Fruit fly (Drosophila melanogaster): Measurements from ENCODE around the gene CG3655.

CG3655 gene

DNA sequence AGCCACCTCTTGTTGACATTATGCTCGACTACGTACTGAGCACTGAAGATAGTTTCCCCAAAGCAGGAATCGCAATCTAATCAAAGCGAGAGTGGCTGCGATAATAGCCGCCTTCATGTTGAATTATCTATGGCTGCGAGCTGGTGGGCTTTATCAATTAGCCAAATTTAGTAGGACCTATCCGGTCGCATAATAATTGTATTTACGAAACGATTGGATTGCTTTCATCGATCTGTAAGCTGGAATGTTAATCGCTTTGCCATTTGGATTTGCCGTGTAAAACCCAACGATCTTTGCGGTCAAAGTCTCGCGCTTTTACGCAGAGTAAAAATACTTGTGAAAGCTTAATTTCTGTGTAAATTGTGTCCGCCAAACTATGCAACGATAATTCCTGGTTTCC, 41.3 kb upstream of the CG3655 start, which contains the start of gene CG11384:
CG11384 (minus strand) TSS at position 43 of the 400 bp plus-strand sequence.
- TF ChIP-seq gl (tag; optimal IDR thresholded peaks at IDR 0.05): no peak

DNA sequence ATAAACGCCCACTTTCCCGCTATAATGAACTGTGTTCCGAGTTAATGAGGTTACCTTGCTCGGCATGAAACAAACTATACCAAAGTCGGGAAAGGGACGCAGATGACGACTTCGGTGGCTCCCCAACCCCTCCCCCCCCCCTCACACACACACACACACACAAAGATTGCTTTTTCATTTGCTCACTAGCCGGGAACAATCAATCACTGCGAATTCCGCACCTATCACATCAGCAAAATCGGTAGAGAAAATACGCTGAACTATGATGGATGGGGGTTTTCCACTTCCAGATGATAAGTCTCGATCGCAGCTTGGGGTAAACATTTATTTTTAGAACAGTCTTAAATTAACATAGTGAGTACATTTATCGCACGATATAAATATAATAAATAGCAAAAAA, 38.9 kb upstream of the CG3655 start:
- TF ChIP-seq CG13204 (GFP tag; optimal IDR thresholded peaks at IDR 0.05): no peak
- no peak for TF ChIP-seq gl (tag; optimal IDR thresholded peaks at IDR 0.05)
- TF ChIP-seq CG15710 (tag; optimal IDR thresholded peaks at IDR 0.05): no peak
- TF ChIP-seq CG12605 (GFP tag; IDR thresholded peaks at IDR 0.05): no peak
- no peak for TF ChIP-seq rn (GFP tag; IDR thresholded peaks at IDR 0.05)
- TF ChIP-seq CG32121 (GFP tag; IDR thresholded peaks at IDR 0.05): no peak
- no peak for TF ChIP-seq CG17806 (tag; optimal IDR thresholded peaks at IDR 0.05)
- TF ChIP-seq Ets98B (GFP tag; IDR thresholded peaks at IDR 0.05): no peak
- no peak for TF ChIP-seq D1 (tag; optimal IDR thresholded peaks at IDR 0.05)
- no peak for TF ChIP-seq CG14655 (GFP tag; optimal IDR thresholded peaks at IDR 0.05)
- TF ChIP-seq CG8301 (tag; optimal IDR thresholded peaks at IDR 0.05): no peak
- no peak for TF ChIP-seq CG4496 (GFP tag; IDR thresholded peaks at IDR 0.05)
- no peak for TF ChIP-seq EcR (GFP tag; optimal IDR thresholded peaks at IDR 0.05)
- TF ChIP-seq Pif1B (GFP tag; optimal IDR thresholded peaks at IDR 0.05): no peak

DNA sequence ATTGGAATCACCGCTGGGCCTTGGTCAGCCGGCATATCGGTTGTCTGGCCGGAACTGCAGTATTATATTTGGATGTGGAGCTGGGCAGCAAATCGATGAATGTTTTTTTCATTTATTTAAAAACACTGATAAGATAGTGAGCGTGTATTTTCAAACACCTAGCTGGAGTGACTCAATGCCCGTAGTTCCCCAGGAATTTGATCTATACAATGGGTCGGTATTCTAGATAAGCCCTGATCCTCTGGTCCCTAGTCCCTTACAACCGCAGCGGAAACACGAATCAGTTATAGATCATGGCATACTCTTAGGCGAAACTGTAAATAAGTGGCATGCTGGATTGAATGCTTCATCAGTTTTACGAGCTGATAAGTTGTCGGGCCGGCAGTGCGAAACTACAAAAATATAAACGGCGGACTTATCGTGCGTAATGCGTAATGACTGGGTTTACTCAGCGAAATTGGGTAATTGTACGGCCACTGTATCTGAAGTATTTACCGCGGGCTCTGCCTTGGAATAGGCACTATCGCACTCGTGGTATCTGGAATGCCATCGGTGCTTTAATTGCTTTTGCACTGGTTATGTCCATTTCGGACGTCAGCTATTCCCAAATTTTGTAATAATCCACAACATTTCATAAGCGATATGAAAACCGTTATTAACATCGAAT, 38.2 kb upstream of the CG3655 start:
- no peak for TF ChIP-seq CG14655 (GFP tag; optimal IDR thresholded peaks at IDR 0.05)
- TF ChIP-seq EcR (GFP tag; optimal IDR thresholded peaks at IDR 0.05): no peak
- TF ChIP-seq CG8301 (tag; optimal IDR thresholded peaks at IDR 0.05): no peak
- TF ChIP-seq CG15710 (tag; optimal IDR thresholded peaks at IDR 0.05): no peak
- no peak for TF ChIP-seq rn (GFP tag; IDR thresholded peaks at IDR 0.05)
- TF ChIP-seq Pif1A (GFP tag; optimal IDR thresholded peaks at IDR 0.05): no peak
- TF ChIP-seq fd96Ca (GFP tag; IDR thresholded peaks at IDR 0.05): no peak
- no peak for TF ChIP-seq Ets98B (GFP tag; IDR thresholded peaks at IDR 0.05)
- no peak for TF ChIP-seq CG17806 (tag; optimal IDR thresholded peaks at IDR 0.05)
- no peak for TF ChIP-seq CG32121 (GFP tag; IDR thresholded peaks at IDR 0.05)
- no peak for TF ChIP-seq CG10348 (GFP tag; IDR thresholded peaks at IDR 0.05)
- no peak for TF ChIP-seq CG4496 (GFP tag; IDR thresholded peaks at IDR 0.05)
- no peak for TF ChIP-seq CG13204 (GFP tag; optimal IDR thresholded peaks at IDR 0.05)
- no peak for TF ChIP-seq gl (tag; optimal IDR thresholded peaks at IDR 0.05)
- TF ChIP-seq Pif1B (GFP tag; optimal IDR thresholded peaks at IDR 0.05): no peak
- no peak for TF ChIP-seq D1 (tag; optimal IDR thresholded peaks at IDR 0.05)
- TF ChIP-seq CG34367 (tag; optimal IDR thresholded peaks at IDR 0.05): no peak
- no peak for TF ChIP-seq CG12605 (GFP tag; IDR thresholded peaks at IDR 0.05)
- TF ChIP-seq Snoo (tag; optimal IDR thresholded peaks at IDR 0.05): no peak
- TF ChIP-seq CG9948 (tag; optimal IDR thresholded peaks at IDR 0.05): no peak

DNA sequence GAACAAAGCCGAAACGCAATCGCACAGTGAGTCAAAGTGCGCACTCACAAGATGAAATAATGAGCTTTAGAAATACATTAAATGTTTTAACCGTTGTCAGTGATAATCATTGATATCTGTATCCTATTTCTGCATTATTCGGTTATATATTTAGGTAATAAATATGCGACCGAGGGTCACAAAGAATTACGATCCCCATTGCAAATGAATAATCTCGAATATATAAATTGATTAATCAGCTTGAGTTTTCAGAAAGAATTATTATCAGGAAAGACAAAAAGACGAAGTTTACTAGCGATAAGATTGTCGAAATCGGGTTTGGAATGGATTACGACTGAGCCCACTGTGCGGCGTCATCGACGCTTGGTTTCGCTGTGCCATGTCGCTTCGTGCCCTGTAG, 36.3 kb upstream of the CG3655 start:
- TF ChIP-seq CG8159 (tag; optimal IDR thresholded peaks at IDR 0.05) (peak; percentile 69), CG4496 (GFP tag; IDR thresholded peaks at IDR 0.05) (no peak), Pif1A (GFP tag; optimal IDR thresholded peaks at IDR 0.05) (peak; percentile 61), Pif1B (GFP tag; optimal IDR thresholded peaks at IDR 0.05) (peak; percentile 13), Snoo (tag; optimal IDR thresholded peaks at IDR 0.05) (peak; percentile 54), CG34367 (tag; optimal IDR thresholded peaks at IDR 0.05) (no peak), D1 (tag; optimal IDR thresholded peaks at IDR 0.05) (no peak), CG8301 (tag; optimal IDR thresholded peaks at IDR 0.05) (peak; percentile 36), CG14655 (GFP tag; optimal IDR thresholded peaks at IDR 0.05) (peak; percentile 57), CG9948 (tag; optimal IDR thresholded peaks at IDR 0.05) (peak; percentile 32), CG17806 (tag; optimal IDR thresholded peaks at IDR 0.05) (peak; percentile 17), Ets98B (GFP tag; IDR thresholded peaks at IDR 0.05) (no peak), CG15710 (tag; optimal IDR thresholded peaks at IDR 0.05) (peak; percentile 33), rn (GFP tag; IDR thresholded peaks at IDR 0.05) (no peak)

DNA sequence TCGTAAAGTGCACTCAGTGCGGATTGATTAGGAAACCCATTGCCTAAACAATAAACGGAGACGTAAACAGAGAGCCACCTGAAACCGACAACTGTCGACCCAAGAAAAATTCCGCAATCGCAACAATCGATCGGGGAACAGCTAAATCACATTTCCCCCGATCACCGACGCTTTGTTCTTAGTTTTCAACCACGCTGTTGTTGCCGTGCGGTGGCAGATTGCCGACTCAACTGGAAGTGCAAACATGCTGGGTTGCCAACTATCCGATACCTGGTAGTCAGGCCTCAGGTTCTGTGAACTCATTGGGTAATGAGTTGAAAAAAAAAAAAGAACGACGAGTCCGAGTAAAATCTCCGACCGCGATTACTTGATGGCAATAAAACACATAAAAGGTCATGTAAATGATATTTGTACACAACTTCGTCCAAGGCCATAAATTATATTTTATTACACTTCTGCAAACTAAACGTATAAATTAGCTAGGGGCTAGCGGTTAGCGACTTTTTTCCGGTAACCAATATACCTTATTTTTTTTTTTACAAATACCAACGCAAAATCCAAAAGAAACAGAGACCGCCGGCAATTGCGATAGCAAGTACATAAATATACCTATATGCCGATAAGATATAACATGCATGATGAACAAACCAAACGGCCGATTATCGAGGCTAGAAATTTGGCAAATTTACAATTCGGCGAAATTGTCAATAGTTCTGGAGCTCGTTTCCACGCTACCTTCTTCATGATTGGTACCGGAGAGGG, 35.6 kb upstream of the CG3655 start, which contains the start of gene CG11378:
CG11378 (plus strand) TSS at position 712 of the 762 bp plus-strand sequence.
- no peak for TF ChIP-seq fd96Ca (GFP tag; IDR thresholded peaks at IDR 0.05)
- no peak for TF ChIP-seq CG8301 (tag; optimal IDR thresholded peaks at IDR 0.05)
- TF ChIP-seq CG4496 (GFP tag; IDR thresholded peaks at IDR 0.05): no peak
- no peak for TF ChIP-seq CG15710 (tag; optimal IDR thresholded peaks at IDR 0.05)
- no peak for TF ChIP-seq D1 (tag; optimal IDR thresholded peaks at IDR 0.05)
- TF ChIP-seq CG9948 (tag; optimal IDR thresholded peaks at IDR 0.05): no peak
- no peak for TF ChIP-seq CG10348 (GFP tag; IDR thresholded peaks at IDR 0.05)
- no peak for TF ChIP-seq CG12605 (GFP tag; IDR thresholded peaks at IDR 0.05)
- no peak for TF ChIP-seq Pif1A (GFP tag; optimal IDR thresholded peaks at IDR 0.05)
- no peak for TF ChIP-seq Pif1B (GFP tag; optimal IDR thresholded peaks at IDR 0.05)
- TF ChIP-seq CG13204 (GFP tag; optimal IDR thresholded peaks at IDR 0.05): no peak
- TF ChIP-seq EcR (GFP tag; optimal IDR thresholded peaks at IDR 0.05): no peak
- TF ChIP-seq gl (tag; optimal IDR thresholded peaks at IDR 0.05): no peak
- no peak for TF ChIP-seq Snoo (tag; optimal IDR thresholded peaks at IDR 0.05)
- no peak for TF ChIP-seq CG32121 (GFP tag; IDR thresholded peaks at IDR 0.05)
- no peak for TF ChIP-seq rn (GFP tag; IDR thresholded peaks at IDR 0.05)
- TF ChIP-seq CG8159 (tag; optimal IDR thresholded peaks at IDR 0.05): no peak
- no peak for TF ChIP-seq CG14655 (GFP tag; optimal IDR thresholded peaks at IDR 0.05)
- no peak for TF ChIP-seq CG17806 (tag; optimal IDR thresholded peaks at IDR 0.05)
- no peak for TF ChIP-seq Ets98B (GFP tag; IDR thresholded peaks at IDR 0.05)
